Fruit fly (Drosophila melanogaster) whole organism, prepupa: ENCODE data around the gene Hex-t2.
A peak's percentile ranks its signal among the peaks of the same experiment; 100 is the strongest.

Experiments
- Blimp-1 ChIP-seq: fragments of 200-800 bp; sonication (Bioruptor generic); optimal IDR thresholded peaks from 3 replicates; lab custom pipeline; 2017; ENCODE audit warnings: missing biosample characterization, missing genetic modification characterization, mild to moderate bottlenecking, moderate library complexity, missing genetic modification reagents
- CG10631 ChIP-seq: fragments of 200-800 bp; sonication (Bioruptor generic); optimal IDR thresholded peaks from 2 replicates; lab custom pipeline; 2016; ENCODE audit warnings: missing biosample characterization, missing genetic modification characterization
- CG10669 ChIP-seq: fragments of 200-800 bp; sonication (Bioruptor generic); optimal IDR thresholded peaks from 3 replicates; lab custom pipeline; 2018; ENCODE audit warnings: missing biosample characterization, mild to moderate bottlenecking, missing genetic modification characterization, moderate library complexity
- CG11294 ChIP-seq: fragments of 200-800 bp; sonication (Bioruptor generic); IDR thresholded peaks from 2 replicates; pipeline ENCODE4 v1.3.6; 2022; ENCODE audit warnings: missing biosample characterization, missing genetic modification characterization
- CG11762 ChIP-seq: fragments of 200-800 bp; sonication (Bioruptor generic); optimal IDR thresholded peaks from 3 replicates; lab custom pipeline; 2016; ENCODE audit warnings: missing biosample characterization, missing genetic modification characterization; ENCODE audit not compliant: insufficient read depth
- CG15336 ChIP-seq: fragments of 200-800 bp; sonication (Bioruptor generic); IDR thresholded peaks from 2 replicates; pipeline ENCODE4 v1.3.6; 2022; ENCODE audit warnings: missing biosample characterization, missing genetic modification characterization
- CG1621 ChIP-seq: fragments of 200-800 bp; sonication (Bioruptor generic); optimal IDR thresholded peaks from 3 replicates; lab custom pipeline; 2018; ENCODE audit warnings: missing biosample characterization, mild to moderate bottlenecking, missing genetic modification characterization
- CG16779 ChIP-seq: fragments of 200-800 bp; sonication (Bioruptor generic); optimal IDR thresholded peaks from 3 replicates; lab custom pipeline; 2017; ENCODE audit warnings: missing biosample characterization, mild to moderate bottlenecking, missing genetic modification characterization
- CG3032 ChIP-seq: fragments of 200-800 bp; optimal IDR thresholded peaks from 2 replicates; lab custom pipeline; 2019; ENCODE audit warnings: missing biosample characterization, mild to moderate bottlenecking, missing genetic modification characterization, moderate library complexity
- CG32006 ChIP-seq: fragments of 200-800 bp; sonication (Bioruptor generic); optimal IDR thresholded peaks from 3 replicates; lab custom pipeline; 2017; ENCODE audit warnings: missing biosample characterization, mild to moderate bottlenecking, missing genetic modification characterization
- CG3919 ChIP-seq: fragments of 200-800 bp; sonication (Bioruptor generic); optimal IDR thresholded peaks from 3 replicates; lab custom pipeline; 2016; ENCODE audit warnings: missing biosample characterization, missing genetic modification characterization
- CG4318 ChIP-seq: fragments of 200-800 bp; sonication (Bioruptor generic); optimal IDR thresholded peaks from 3 replicates; lab custom pipeline; 2017; ENCODE audit warnings: missing biosample characterization, mild to moderate bottlenecking, missing genetic modification characterization
- CG6163 ChIP-seq: fragments of 200-800 bp; sonication (Bioruptor generic); IDR thresholded peaks from 3 replicates; pipeline ENCODE4 v1.3.6; 2022; ENCODE audit warnings: missing biosample characterization, missing genetic modification characterization
- CG6276 ChIP-seq: fragments of 200-800 bp; sonication (Bioruptor generic); optimal IDR thresholded peaks from 2 replicates; lab custom pipeline; 2017; ENCODE audit warnings: missing biosample characterization, mild to moderate bottlenecking, missing genetic modification characterization
- CG6792 ChIP-seq: fragments of 200-800 bp; sonication (Bioruptor generic); optimal IDR thresholded peaks from 3 replicates; lab custom pipeline; 2016; ENCODE audit warnings: missing biosample characterization, missing genetic modification characterization
- CG6854 ChIP-seq: fragments of 200-800 bp; sonication (Bioruptor generic); optimal IDR thresholded peaks from 2 replicates; lab custom pipeline; 2017; ENCODE audit warnings: missing biosample characterization, mild to moderate bottlenecking, missing genetic modification characterization
- CG7368 ChIP-seq: fragments of 200-800 bp; sonication (Bioruptor generic); optimal IDR thresholded peaks from 3 replicates; lab custom pipeline; 2016; ENCODE audit warnings: missing biosample characterization, missing genetic modification characterization
- CG8119 ChIP-seq: fragments of 200-800 bp; sonication (Bioruptor generic); IDR thresholded peaks from 3 replicates; pipeline ENCODE4 v1.3.6; 2022; ENCODE audit warnings: missing biosample characterization, missing genetic modification characterization
- CG8632 ChIP-seq: fragments of 200-800 bp; sonication (Bioruptor generic); optimal IDR thresholded peaks from 3 replicates; lab custom pipeline; 2016; ENCODE audit warnings: missing biosample characterization, missing genetic modification characterization
- CG9139 ChIP-seq: fragments of 200-800 bp; sonication (Bioruptor generic); optimal IDR thresholded peaks from 3 replicates; lab custom pipeline; 2017; ENCODE audit warnings: missing biosample characterization, mild to moderate bottlenecking, missing genetic modification characterization
- Eip75B ChIP-seq: fragments of 200-800 bp; sonication (Bioruptor generic); optimal IDR thresholded peaks from 3 replicates; lab custom pipeline; 2016; ENCODE audit warnings: missing biosample characterization, missing genetic modification characterization
- Eip78C ChIP-seq: fragments of 200-800 bp; sonication (Bioruptor generic); peaks from one replicate; lab custom pipeline; 2016; ENCODE audit warnings: missing biosample characterization, missing genetic modification characterization
- Eip93F ChIP-seq: fragments of 200-800 bp; sonication (Bioruptor generic); optimal IDR thresholded peaks from 2 replicates; lab custom pipeline; 2016; ENCODE audit warnings: missing biosample characterization, mild to moderate bottlenecking, missing genetic modification characterization
- Ets96B ChIP-seq: fragments of 200-800 bp; optimal IDR thresholded peaks from 2 replicates; lab custom pipeline; 2019; ENCODE audit warnings: missing biosample characterization, mild to moderate bottlenecking, missing genetic modification characterization, moderate library complexity
- Gug ChIP-seq: fragments of 200-800 bp; sonication (Bioruptor generic); IDR thresholded peaks from 2 replicates; pipeline ENCODE4 v1.3.6; 2022; ENCODE audit warnings: missing biosample characterization, missing genetic modification characterization
- Hr39 ChIP-seq: fragments of 200-800 bp; sonication (Bioruptor generic); optimal IDR thresholded peaks from 2 replicates; lab custom pipeline; 2016; ENCODE audit warnings: missing biosample characterization, missing genetic modification characterization
- Hr4 ChIP-seq: fragments of 200-800 bp; sonication (Bioruptor generic); optimal IDR thresholded peaks from 3 replicates; lab custom pipeline; 2016; ENCODE audit warnings: missing biosample characterization, missing genetic modification characterization
- Met ChIP-seq: fragments of 200-800 bp; sonication (Bioruptor generic); optimal IDR thresholded peaks from 3 replicates; lab custom pipeline; 2016; ENCODE audit warnings: missing biosample characterization, missing genetic modification characterization
- OdsH ChIP-seq: fragments of 200-800 bp; sonication (Bioruptor generic); optimal IDR thresholded peaks from 3 replicates; lab custom pipeline; 2016; ENCODE audit warnings: missing biosample characterization, missing genetic modification characterization
- Sox102F ChIP-seq: fragments of 200-800 bp; sonication (Bioruptor generic); optimal IDR thresholded peaks from 2 replicates; lab custom pipeline; 2016; ENCODE audit warnings: missing biosample characterization, mild to moderate bottlenecking, missing genetic modification characterization
- Sox15 ChIP-seq: fragments of 200-800 bp; sonication (Bioruptor generic); optimal IDR thresholded peaks from 3 replicates; lab custom pipeline; 2016; ENCODE audit warnings: missing biosample characterization, missing genetic modification characterization
- achi ChIP-seq: fragments of 200-800 bp; sonication (Bioruptor generic); optimal IDR thresholded peaks from 3 replicates; lab custom pipeline; 2016; ENCODE audit warnings: missing biosample characterization, missing genetic modification characterization
- acj6 ChIP-seq: fragments of 200-800 bp; sonication (Bioruptor generic); optimal IDR thresholded peaks from 3 replicates; lab custom pipeline; 2016; ENCODE audit warnings: missing biosample characterization, missing genetic modification characterization
- cyc ChIP-seq: fragments of 200-800 bp; sonication (Bioruptor generic); optimal IDR thresholded peaks from 3 replicates; lab custom pipeline; 2016; ENCODE audit warnings: missing biosample characterization, missing genetic modification characterization
- dac ChIP-seq: fragments of 200-800 bp; sonication (Bioruptor generic); optimal IDR thresholded peaks from 2 replicates; lab custom pipeline; 2017; ENCODE audit warnings: missing biosample characterization, mild to moderate bottlenecking, missing genetic modification characterization
- dsx ChIP-seq: fragments of 200-800 bp; optimal IDR thresholded peaks from 3 replicates; lab custom pipeline; 2019; ENCODE audit warnings: missing biosample characterization, mild to moderate bottlenecking, missing genetic modification characterization, moderate library complexity; ENCODE audit not compliant: poor library complexity, severe bottlenecking
- eg ChIP-seq: fragments of 200-800 bp; sonication (Bioruptor generic); IDR thresholded peaks from 3 replicates; pipeline ENCODE4 v1.3.6; 2022; ENCODE audit warnings: missing biosample characterization, missing genetic modification characterization
- fd59A ChIP-seq: fragments of 200-800 bp; sonication (Bioruptor generic); optimal IDR thresholded peaks from 2 replicates; lab custom pipeline; 2017; ENCODE audit warnings: missing biosample characterization, mild to moderate bottlenecking, missing genetic modification characterization, missing genetic modification reagents
- fkh ChIP-seq: fragments of 200-800 bp; sonication (Bioruptor generic); optimal IDR thresholded peaks from 3 replicates; lab custom pipeline; 2017; ENCODE audit warnings: missing biosample characterization, mild to moderate bottlenecking, missing genetic modification characterization, moderate library complexity
- net ChIP-seq: fragments of 200-800 bp; sonication (Bioruptor generic); optimal IDR thresholded peaks from 3 replicates; lab custom pipeline; 2016; ENCODE audit warnings: missing biosample characterization, missing genetic modification characterization
- pdm3 ChIP-seq: fragments of 200-800 bp; sonication (Bioruptor generic); optimal IDR thresholded peaks from 3 replicates; lab custom pipeline; 2016; ENCODE audit warnings: missing biosample characterization, missing genetic modification characterization
- salr ChIP-seq, 2 experiments: fragments of 200-800 bp; sonication (Bioruptor generic); optimal IDR thresholded peaks; 3 replicates each; lab custom pipeline; 2016 to 2018; ENCODE audit warnings: missing biosample characterization in 2 of 2, missing genetic modification characterization in 2 of 2, mild to moderate bottlenecking in 1 of 2
- ss ChIP-seq, 2 experiments: fragments of 200-800 bp; sonication (Bioruptor generic); optimal IDR thresholded peaks; 2 replicates in 1 of 2; 3 replicates in 1 of 2; lab custom pipeline; 2017 to 2018; ENCODE audit warnings: mild to moderate bottlenecking in 2 of 2, missing biosample characterization in 2 of 2, missing genetic modification characterization in 2 of 2, moderate library complexity in 1 of 2
- svp ChIP-seq: fragments of 200-800 bp; sonication (Bioruptor generic); peaks from one replicate; lab custom pipeline; 2016; ENCODE audit warnings: missing biosample characterization, missing genetic modification characterization

The Hex-t2 gene

dm6 chr3R:26432526-26432925 lies 17.9 kb upstream of the Hex-t2 start:
- TF ChIP-seq fkh (GFP tag; lab: Kevin White, UChicago) (no peak), CG7368 (GFP tag; lab: Kevin White, UChicago) (no peak), dac (GFP tag; lab: Kevin White, UChicago) (no peak), Eip75B (GFP tag; lab: Kevin White, UChicago) (no peak), CG1621 (no peak), cyc (GFP tag; lab: Kevin White, UChicago) (no peak), Met (GFP tag; lab: Kevin White, UChicago) (no peak), CG11762 (GFP tag; lab: Kevin White, UChicago) (no peak), OdsH (GFP tag; lab: Kevin White, UChicago) (no peak), Ets96B (tag; lab: Kevin White, UChicago) (no peak), CG6163 (GFP tag; lab: Robert Waterston, UW) (no peak), Blimp-1 (GFP tag; lab: Kevin White, UChicago) (no peak), Sox102F (GFP tag; lab: Kevin White, UChicago) (no peak), CG16779 (no peak), salr (GFP tag; optimal IDR thresholded peaks at IDR 0.05; lab: Kevin White, UChicago) (no peak)

DNA sequence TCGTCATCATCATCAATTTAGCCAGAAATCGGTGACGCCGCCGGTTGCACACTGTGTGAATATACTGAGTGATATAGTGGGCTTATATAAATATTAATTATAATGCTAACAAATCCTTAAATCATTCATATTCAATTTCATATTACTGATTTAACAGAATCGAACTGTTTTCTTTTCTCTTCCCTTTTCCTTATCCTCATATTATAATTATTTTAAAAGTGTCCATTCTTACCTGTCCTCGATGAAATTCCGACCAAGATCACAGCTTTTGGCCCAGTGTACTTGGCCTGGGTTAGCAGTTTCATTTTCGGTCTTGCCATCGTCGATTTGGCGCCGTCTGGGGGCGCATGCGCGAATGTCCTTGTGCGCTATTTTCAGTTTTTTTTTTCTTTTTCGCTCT lies 17.5 kb upstream of the Hex-t2 start:
- peak; percentile 13 for TF ChIP-seq CG11762 (GFP tag; lab: Kevin White, UChicago)
- no peak for TF ChIP-seq cyc (GFP tag; lab: Kevin White, UChicago)
- TF ChIP-seq CG6276 = peak; percentile 15
- no peak for TF ChIP-seq Gug (GFP tag; lab: Robert Waterston, UW)
- TF ChIP-seq Eip78C (GFP tag; lab: Kevin White, UChicago) = peak; percentile 79
- TF ChIP-seq CG3032 = peak; percentile 7
- TF ChIP-seq CG10669 (GFP tag; lab: Kevin White, UChicago) = no peak
- TF ChIP-seq CG15336 (GFP tag; lab: Robert Waterston, UW) = 0 out of 2 replicates have a peak, but pooled peaks have one; percentile 23
- TF ChIP-seq Hr4 (GFP tag; lab: Kevin White, UChicago) = peak; percentile 42
- peak; percentile 46 for TF ChIP-seq svp
- peak; percentile 28 for TF ChIP-seq CG3919 (GFP tag; lab: Kevin White, UChicago)
- TF ChIP-seq CG8632 (GFP tag; lab: Kevin White, UChicago) = peak; percentile 6
- no peak for TF ChIP-seq CG11294
- peak; percentile 3 for TF ChIP-seq acj6 (GFP tag; lab: Kevin White, UChicago)
- TF ChIP-seq Ets96B (tag; lab: Kevin White, UChicago) = no peak
- peak; percentile 62 for TF ChIP-seq CG32006 (GFP tag; lab: Kevin White, UChicago)
- TF ChIP-seq dsx (GFP tag; lab: Kevin White, UChicago) = no peak
- TF ChIP-seq achi (GFP tag; lab: Kevin White, UChicago) = peak; percentile 40
- TF ChIP-seq pdm3 (GFP tag; lab: Kevin White, UChicago) = peak; percentile 10
- TF ChIP-seq CG8119 (GFP tag; lab: Robert Waterston, UW) = 0 out of 3 replicates have a peak, but pooled peaks have one; percentile 40
- peak; percentile 25; the same call in 1 of the 3 replicates for TF ChIP-seq eg (GFP tag; lab: Robert Waterston, UW)
- TF ChIP-seq CG4318 (GFP tag; lab: Kevin White, UChicago) = peak; percentile 22
- no peak for TF ChIP-seq Blimp-1 (GFP tag; lab: Kevin White, UChicago)
- TF ChIP-seq CG1621 = no peak

DNA sequence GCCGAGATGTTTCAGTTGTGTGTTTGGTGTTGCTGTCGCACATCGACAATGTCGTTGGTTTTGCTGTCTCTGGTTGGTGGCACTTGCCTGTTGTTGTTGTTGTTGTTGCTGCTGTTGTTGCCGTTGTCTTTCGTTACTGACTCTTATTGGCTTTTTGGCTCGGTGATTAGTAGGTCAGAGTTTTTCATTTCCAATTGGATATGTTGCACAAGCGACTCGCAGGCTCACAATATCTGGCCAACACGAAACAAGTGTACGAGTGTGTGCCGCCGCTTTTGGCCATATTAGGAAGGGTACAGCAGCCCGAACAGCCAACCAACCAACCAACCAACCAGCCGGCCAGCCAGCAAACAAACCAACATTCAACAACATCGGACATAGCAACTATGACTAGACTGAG lies 16.7 kb upstream of the Hex-t2 start:
- no peak for TF ChIP-seq CG9139
- no peak for TF ChIP-seq CG10631 (GFP tag; lab: Kevin White, UChicago)

DNA sequence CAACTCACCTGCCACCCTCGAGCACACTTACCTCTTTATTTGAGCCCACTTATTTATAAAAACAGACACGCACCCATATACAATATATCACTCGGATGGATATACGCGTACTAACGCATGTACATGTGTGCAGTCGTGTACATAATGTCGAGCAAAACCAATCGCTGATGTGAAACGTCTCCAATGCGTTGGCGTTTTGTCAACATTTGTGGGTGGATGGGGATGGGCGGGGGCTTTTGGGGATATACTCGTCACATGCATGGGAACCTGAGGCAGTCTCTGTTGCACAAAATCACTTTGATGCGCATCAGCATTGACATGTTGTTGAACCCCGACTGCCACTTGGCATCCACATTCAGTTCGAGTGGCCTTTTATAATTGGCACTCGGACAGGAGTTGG lies 14.5 kb upstream of the Hex-t2 start:
- TF ChIP-seq fd59A (GFP tag; lab: Kevin White, UChicago) = no peak
- TF ChIP-seq Met (GFP tag; lab: Kevin White, UChicago) = no peak
- no peak for TF ChIP-seq ss (GFP tag; optimal IDR thresholded peaks at IDR 0.05; lab: Kevin White, UChicago)
- TF ChIP-seq eg (GFP tag; lab: Robert Waterston, UW) = no peak
- TF ChIP-seq Eip75B (GFP tag; lab: Kevin White, UChicago) = no peak
- no peak for TF ChIP-seq CG8632 (GFP tag; lab: Kevin White, UChicago)
- TF ChIP-seq Hr39 (GFP tag; lab: Kevin White, UChicago) = no peak
- no peak for TF ChIP-seq Eip93F (GFP tag; lab: Kevin White, UChicago)
- no peak for TF ChIP-seq Sox15 (GFP tag; lab: Kevin White, UChicago)
- no peak for TF ChIP-seq CG6854 (GFP tag; lab: Kevin White, UChicago)
- no peak for TF ChIP-seq CG1621
- no peak for TF ChIP-seq net (GFP tag; lab: Kevin White, UChicago)
- TF ChIP-seq CG6792 = no peak
